Worm (Caenorhabditis elegans) whole organism, L4 larva: ENCODE data around the gene srg-44.

Source experiments
- dpl-1 ChIP-seq: fragments of 150-350 bp; optimal IDR thresholded peaks from 2 replicates; lab custom pipeline; 2014; ENCODE audit warnings: missing biosample characterization, missing genetic modification reagents, missing genetic modification characterization
- lsy-2 ChIP-seq, 2 experiments: fragments of 150-350 bp in 1 of 2; sonication (generic microtip) in 1 of 2; optimal IDR thresholded peaks; 2 replicates each; lab custom pipeline; 2014 to 2017; ENCODE audit warnings: missing biosample characterization in 2 of 2, missing genetic modification characterization in 2 of 2

DNA sequence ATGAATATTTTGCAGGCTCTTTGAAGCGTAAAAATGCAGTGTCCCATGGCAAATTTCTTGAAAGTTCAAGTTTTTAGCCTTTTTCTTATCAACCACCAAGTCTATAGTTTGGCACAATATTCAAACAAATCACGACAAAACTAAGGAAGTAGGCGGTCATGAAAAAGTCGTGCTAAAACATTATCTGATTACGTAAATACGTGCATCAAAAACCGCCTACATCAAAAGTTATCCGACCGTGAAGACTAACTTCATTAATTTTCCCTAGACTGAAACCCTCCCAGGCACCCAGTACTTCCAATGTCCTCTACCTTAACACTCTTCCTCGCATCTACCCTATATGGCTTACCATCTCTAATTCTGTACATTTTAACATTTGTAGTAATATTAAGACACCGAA, at the start of gene srg-44:
- TF ChIP-seq lsy-2 (tag; optimal IDR thresholded peaks at IDR 0.05; lab: Kevin White, UChicago) (no peak), dpl-1 (GFP tag; lab: Kevin White, UChicago) (no peak)
